Worm (Caenorhabditis elegans): ENCODE data around the gene B0272.3.

DNA sequence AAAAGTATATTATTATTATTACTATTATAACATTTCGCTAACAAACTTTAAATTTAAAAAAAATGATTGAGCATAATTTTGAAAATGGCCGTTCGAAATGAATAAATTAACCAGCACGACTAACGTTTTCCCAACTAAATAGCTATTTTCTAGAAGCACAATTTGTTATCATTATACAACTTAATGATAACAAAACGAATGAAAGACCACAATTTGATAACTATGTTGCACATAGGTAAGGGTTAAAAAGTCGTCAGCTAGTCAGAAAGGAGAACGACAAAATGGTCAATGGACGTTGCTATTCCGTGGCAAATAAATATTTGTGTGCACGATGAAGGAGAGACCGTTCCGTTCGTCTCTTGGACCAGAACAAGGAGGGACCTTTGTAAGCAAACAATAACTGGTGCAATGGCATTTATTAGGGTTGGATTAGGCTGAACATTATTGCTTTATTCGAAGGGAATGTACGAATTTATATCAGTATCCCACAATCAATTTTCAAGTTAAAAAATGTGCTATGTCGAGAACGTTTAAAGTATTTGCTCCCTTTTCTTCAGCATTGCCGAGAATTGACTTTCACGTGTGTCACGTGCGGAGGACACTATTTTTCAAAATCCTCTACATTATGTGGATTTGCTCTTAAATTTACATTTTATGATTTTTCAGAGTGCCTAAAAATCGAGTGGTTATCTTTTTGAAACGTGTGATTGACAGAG is 21.4 kb downstream of the B0272.3 start, which contains the start of gene ZK899.3:
- no peak for TF ChIP-seq ceh-36 (tag; optimal IDR thresholded peaks at IDR 0.05)
- no peak for TF ChIP-seq flt-1 (GFP tag; IDR thresholded peaks at IDR 0.05)
- no peak for TF ChIP-seq tra-4 (tag; optimal IDR thresholded peaks at IDR 0.05)
- TF ChIP-seq aly-1 (tag; optimal IDR thresholded peaks at IDR 0.05), result no peak
